Worm (Caenorhabditis elegans): ENCODE results near the gene Y39A1A.20.

- no peak for TF ChIP-seq ama-1 (optimal IDR thresholded peaks at IDR 0.05)
- TF ChIP-seq B0310.2 (tag; optimal IDR thresholded peaks at IDR 0.05): no peak
These were observed 36.1 kb upstream of the Y39A1A.20 start for ce11 chrIII:10736322-10736985.
